Comparison of ENCODE assay signal across 2 fruit fly cellular contexts in genomic region chr3R:18027789-18028188, dm6.
TF ChIP-seq lines count a peak whose summit lies in the region.

No protein-coding gene starts in this region.

- no peak for TF ChIP-seq CTCF in whole organism, embryonic (GFP tag; optimal IDR thresholded peaks at IDR 0.05; lab: Kevin White, UChicago)

TF ChIP-seq in whole organism, embryonic, 481 proteins besides CTCF, POLR2A, EP300 and RAD21:
- TF ChIP-seq crol (GFP tag; IDR thresholded peaks at IDR 0.05; lab: Robert Waterston, UW) (peak; percentile 65), Ets65A (GFP tag; lab: Kevin White, UChicago) (peak; percentile 87), CG2889 (GFP tag; IDR thresholded peaks at IDR 0.05; lab: Robert Waterston, UW) (no peak), Opbp (GFP tag; IDR thresholded peaks at IDR 0.05; lab: Robert Waterston, UW; ENCODE audit: partially characterized antibody) (0 out of 3 replicates have a peak, but pooled peaks have one; percentile 23)

TF ChIP-seq in whole organism, prepupa, 60 proteins besides CTCF, POLR2A, EP300 and RAD21:
- TF ChIP-seq svp (GFP tag; lab: Kevin White, UChicago) (peak; percentile 71), CG6163 (GFP tag; IDR thresholded peaks at IDR 0.05; lab: Robert Waterston, UW) (no peak)
